Fruit fly (Drosophila melanogaster): Measurements from ENCODE around the gene CG14115.

The CG14115 gene

dm6 chr3L:13017803-13018324 lies 43.4 kb downstream of the CG14115 start, which contains the start of the genes mRpL20 and Icmt (continued):
- TF ChIP-seq CG14050 (GFP tag; IDR thresholded peaks at IDR 0.05) = peak; percentile 95
- TF ChIP-seq CG8359 (GFP tag; optimal IDR thresholded peaks at IDR 0.05; ENCODE audit: borderline replicate concordance) = peak; percentile 25
- peak; percentile 94 for TF ChIP-seq ro (GFP tag; IDR thresholded peaks at IDR 0.05)
- TF ChIP-seq Side (GFP tag; optimal IDR thresholded peaks at IDR 0.05) = no peak
- no peak for TF ChIP-seq p53 (GFP tag; optimal IDR thresholded peaks at IDR 0.05)
- TF ChIP-seq caup (GFP tag; optimal IDR thresholded peaks at IDR 0.05; ENCODE audit: severe bottlenecking) = peak; percentile 86
- TF ChIP-seq CG34422 (GFP tag; IDR thresholded peaks at IDR 0.05) = peak; percentile 97
- peak; percentile 6 for TF ChIP-seq CG34376 (GFP tag; optimal IDR thresholded peaks at IDR 0.05)
- TF ChIP-seq Med (GFP tag) = peak; percentile 82
- peak; percentile 73 for TF ChIP-seq ems (GFP tag; optimal IDR thresholded peaks at IDR 0.05)
- TF ChIP-seq pzg (GFP tag; optimal IDR thresholded peaks at IDR 0.05) = peak; percentile 22
- no peak for TF ChIP-seq CG10565 (GFP tag; optimal IDR thresholded peaks at IDR 0.05)
- peak; percentile 26 for TF ChIP-seq jumu (GFP tag; optimal IDR thresholded peaks at IDR 0.05)
- TF ChIP-seq CG2712 (tag; optimal IDR thresholded peaks at IDR 0.05) = peak; percentile 95
- no peak for TF ChIP-seq abd-A (tag; optimal IDR thresholded peaks at IDR 0.05)
- peak; percentile 62 for TF ChIP-seq CG10543 (GFP tag; optimal IDR thresholded peaks at IDR 0.05)
- TF ChIP-seq CG14965 (GFP tag; optimal IDR thresholded peaks at IDR 0.05; ENCODE audit: borderline replicate concordance) = no peak
- TF ChIP-seq D (optimal IDR thresholded peaks at IDR 0.05) = no peak
- peak; percentile 64 for TF ChIP-seq D (GFP tag; optimal IDR thresholded peaks at IDR 0.05)
- peak; percentile 41 for TF ChIP-seq Mad (GFP tag; optimal IDR thresholded peaks at IDR 0.05)
- peak; percentile 79 for TF ChIP-seq nerfin-1 (tag; optimal IDR thresholded peaks at IDR 0.05)
- peak; percentile 84 for TF ChIP-seq dmrt11E (tag; optimal IDR thresholded peaks at IDR 0.05)
- TF ChIP-seq zen (tag; optimal IDR thresholded peaks at IDR 0.05) = peak; percentile 78
- peak; percentile 75 for TF ChIP-seq CG8290 (GFP tag; optimal IDR thresholded peaks at IDR 0.05)
- TF ChIP-seq CG8290 (tag; optimal IDR thresholded peaks at IDR 0.05) = no peak
- peak; percentile 36 for TF ChIP-seq bab2 (GFP tag; optimal IDR thresholded peaks at IDR 0.05)
- peak; percentile 87 for TF ChIP-seq MBD-R2 (GFP tag; IDR thresholded peaks at IDR 0.05)
- TF ChIP-seq zf30C (GFP tag; optimal IDR thresholded peaks at IDR 0.05) = no peak
- TF ChIP-seq Atf-2 (GFP tag; optimal IDR thresholded peaks at IDR 0.05) = peak; percentile 25
- peak; percentile 85 for TF ChIP-seq CG13894 (tag; optimal IDR thresholded peaks at IDR 0.05)
- TF ChIP-seq al (GFP tag; IDR thresholded peaks at IDR 0.05) = peak; percentile 95
- TF ChIP-seq CG14441 (GFP tag; IDR thresholded peaks at IDR 0.05) = peak; percentile 97
- TF ChIP-seq Dip3 (GFP tag; optimal IDR thresholded peaks at IDR 0.05) = peak; percentile 35
- TF ChIP-seq cad (GFP tag; optimal IDR thresholded peaks at IDR 0.05) = no peak
- peak; percentile 92 for TF ChIP-seq Poxn (GFP tag; IDR thresholded peaks at IDR 0.05)
- no peak for TF ChIP-seq CG42726 (GFP tag; IDR thresholded peaks at IDR 0.05; ENCODE audit: partially characterized antibody)
- peak; percentile 66 for TF ChIP-seq CG15696 (tag; optimal IDR thresholded peaks at IDR 0.05)
- peak; percentile 96 for TF ChIP-seq stc (GFP tag; IDR thresholded peaks at IDR 0.05)
- peak; percentile 81 for TF ChIP-seq CG10979 (tag; optimal IDR thresholded peaks at IDR 0.05)
- TF ChIP-seq CrebB (tag; optimal IDR thresholded peaks at IDR 0.05) = peak; percentile 90
- TF ChIP-seq Elba2 (GFP tag; optimal IDR thresholded peaks at IDR 0.05) = no peak
- TF ChIP-seq btn (GFP tag; optimal IDR thresholded peaks at IDR 0.05) = no peak
- TF ChIP-seq gcm2 (GFP tag; optimal IDR thresholded peaks at IDR 0.05) = peak; percentile 62
- TF ChIP-seq unc-4 (GFP tag; IDR thresholded peaks at IDR 0.05; ENCODE audit: partially characterized antibody) = peak; percentile 79
- peak; percentile 87 for TF ChIP-seq fd96Cb (tag; optimal IDR thresholded peaks at IDR 0.05)
- TF ChIP-seq HmgD (GFP tag; optimal IDR thresholded peaks at IDR 0.05) = no peak
- TF ChIP-seq gem (tag; optimal IDR thresholded peaks at IDR 0.05) = peak; percentile 98
- no peak for TF ChIP-seq Mes4 (GFP tag; optimal IDR thresholded peaks at IDR 0.05)
- TF ChIP-seq H15 (GFP tag; IDR thresholded peaks at IDR 0.05) = peak; percentile 96
- no peak for TF ChIP-seq disco-r (GFP tag; optimal IDR thresholded peaks at IDR 0.05)
- TF ChIP-seq gsb (GFP tag; IDR thresholded peaks at IDR 0.05) = peak; percentile 94
